Worm (Caenorhabditis elegans): ENCODE results near the gene glt-5.

DNA sequence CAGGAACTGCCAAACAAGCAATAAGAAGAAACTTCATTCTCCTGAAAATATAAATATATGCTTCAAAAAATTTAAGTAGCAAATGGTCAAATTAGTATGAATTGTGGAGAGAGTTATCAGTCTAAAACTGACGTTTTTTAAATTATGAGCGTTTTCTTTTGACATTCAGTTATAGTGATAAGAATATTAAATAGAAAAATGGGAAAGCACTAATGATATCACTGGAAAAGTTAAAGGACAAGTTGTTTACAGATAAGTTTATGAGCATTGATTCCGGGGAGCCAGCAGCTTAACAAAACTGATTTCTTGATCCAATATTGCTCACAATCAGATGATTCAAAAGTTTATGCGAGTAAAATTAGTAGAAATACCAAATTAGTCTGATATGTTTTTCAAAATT is 48.3 kb downstream of the glt-5 start, which contains the start of gene ZK1320.3:
- TF ChIP-seq B0310.2 (tag; optimal IDR thresholded peaks at IDR 0.05) (no peak), ama-1 (optimal IDR thresholded peaks at IDR 0.05) (no peak), scrt-1 (GFP tag; IDR thresholded peaks at IDR 0.05) (no peak), hnd-1 (tag; optimal IDR thresholded peaks at IDR 0.05) (no peak)

Measured in whole organism, early embryonic.